Fruit fly (Drosophila melanogaster): ENCODE measurements around the gene Osi6.

dm6 chr3R:6244986-6245385, 10.5 kb downstream of the Osi6 start:
- TF ChIP-seq kay (GFP tag; ENCODE audit: borderline replicate concordance) (no peak), pad (GFP tag; optimal IDR thresholded peaks at IDR 0.05) (no peak), CG7045 (GFP tag; optimal IDR thresholded peaks at IDR 0.05) (no peak), CG14711 (tag; optimal IDR thresholded peaks at IDR 0.05) (no peak), Mnt (GFP tag; optimal IDR thresholded peaks at IDR 0.05) (no peak), CG7101 (tag; optimal IDR thresholded peaks at IDR 0.05) (no peak), CG12768 (GFP tag; optimal IDR thresholded peaks at IDR 0.05) (no peak), Clk (GFP tag; optimal IDR thresholded peaks at IDR 0.05) (no peak), tj (GFP tag; optimal IDR thresholded peaks at IDR 0.05) (no peak), cnc (optimal IDR thresholded peaks at IDR 0.05) (no peak), bab1 (GFP tag; optimal IDR thresholded peaks at IDR 0.05) (no peak)

All from whole organism, adult.